Fruit fly (Drosophila melanogaster): Measurements from ENCODE around the gene CG15160.

dm6 chr2L:18604986-18605385 is 14.3 kb downstream of the CG15160 start, which contains the start of gene CG10413:
- TF ChIP-seq Myc (optimal IDR thresholded peaks at IDR 0.05) (no peak), h (optimal IDR thresholded peaks at IDR 0.05) (no peak), ttk (optimal IDR thresholded peaks at IDR 0.05) (no peak), psq (optimal IDR thresholded peaks at IDR 0.05) (no peak)

All from Kc167 (cell line).